Fruit fly (Drosophila melanogaster) whole organism, embryonic: ENCODE data around the gene CG4757.

Source experiments
- Abd-B ChIP-seq: fragments of 200-800 bp; sonication (Bioruptor generic); optimal IDR thresholded peaks from 2 replicates; lab custom pipeline; 2018; ENCODE audit warnings: missing biosample characterization, mild to moderate bottlenecking, missing genetic modification characterization, moderate library complexity
- CG11085 ChIP-seq: fragments of 200-800 bp; sonication (Bioruptor generic); IDR thresholded peaks from 2 replicates; pipeline ENCODE4 v1.3.6; 2022; ENCODE audit warnings: missing biosample characterization, missing genetic modification characterization
- CG11093 ChIP-seq: fragments of 200-800 bp; sonication (Bioruptor generic); IDR thresholded peaks from 3 replicates; pipeline ENCODE4 v1.3.6; 2022; ENCODE audit warnings: missing biosample characterization, missing genetic modification characterization
- CG11723 ChIP-seq: fragments of 200-800 bp; sonication (Bioruptor generic); optimal IDR thresholded peaks from 2 replicates; lab custom pipeline; 2017; ENCODE audit warnings: missing biosample characterization, mild to moderate bottlenecking, missing genetic modification characterization
- CG12659 ChIP-seq: fragments of 200-800 bp; sonication (Bioruptor generic); optimal IDR thresholded peaks from 3 replicates; lab custom pipeline; 2017; ENCODE audit warnings: mild to moderate bottlenecking, missing biosample characterization, missing genetic modification reagents, missing genetic modification characterization
- CG18619 ChIP-seq: fragments of 200-800 bp; sonication (Bioruptor generic); optimal IDR thresholded peaks from 3 replicates; lab custom pipeline; 2017; ENCODE audit warnings: missing biosample characterization, mild to moderate bottlenecking, missing genetic modification characterization
- CG2889 ChIP-seq: fragments of 200-800 bp; sonication (Bioruptor generic); IDR thresholded peaks from 3 replicates; pipeline ENCODE4 v1.3.6; 2022; ENCODE audit warnings: missing biosample characterization, missing genetic modification characterization
- CG3065 ChIP-seq: fragments of 200-800 bp; sonication (Bioruptor generic); optimal IDR thresholded peaks from 2 replicates; lab custom pipeline; 2016; ENCODE audit warnings: missing biosample characterization, missing genetic modification characterization
- CG4820 ChIP-seq: fragments of 200-800 bp; sonication (Bioruptor generic); optimal IDR thresholded peaks from 3 replicates; lab custom pipeline; 2016; ENCODE audit warnings: missing biosample characterization, missing genetic modification characterization
- CG6175 ChIP-seq: fragments of 200-800 bp; sonication (Bioruptor generic); IDR thresholded peaks from 3 replicates; pipeline ENCODE4 v1.3.6; 2022; ENCODE audit warnings: missing biosample characterization, missing genetic modification characterization
- CG6272 ChIP-seq: fragments of 200-800 bp; sonication (Bioruptor generic); IDR thresholded peaks from 2 replicates; pipeline ENCODE4 v1.3.6; 2022; ENCODE audit warnings: missing biosample characterization, missing genetic modification characterization
- CG7357 ChIP-seq: fragments of 200-800 bp; sonication (Bioruptor generic); IDR thresholded peaks from 3 replicates; pipeline ENCODE4 v1.3.6; 2022; ENCODE audit warnings: missing biosample characterization, missing genetic modification characterization
- CG7556 ChIP-seq: fragments of 200-800 bp; sonication (Bioruptor generic); optimal IDR thresholded peaks from 2 replicates; lab custom pipeline; 2017; ENCODE audit warnings: missing biosample characterization, mild to moderate bottlenecking, missing genetic modification characterization
- CG7987 ChIP-seq: fragments of 200-800 bp; sonication (Bioruptor generic); optimal IDR thresholded peaks from 2 replicates; lab custom pipeline; 2018; ENCODE audit warnings: missing biosample characterization, mild to moderate bottlenecking, missing genetic modification characterization, moderate library complexity
- CG8281 ChIP-seq: fragments of 200-800 bp; sonication (Bioruptor generic); optimal IDR thresholded peaks from 2 replicates; lab custom pipeline; 2018; ENCODE audit warnings: missing biosample characterization, mild to moderate bottlenecking, missing genetic modification characterization, moderate library complexity
- CG8924 ChIP-seq: fragments of 200-800 bp; optimal IDR thresholded peaks from 3 replicates; lab custom pipeline; 2019; ENCODE audit warnings: missing biosample characterization, mild to moderate bottlenecking, missing genetic modification characterization, moderate library complexity
- CrebB ChIP-seq: fragments of 200-800 bp; sonication (Bioruptor generic); optimal IDR thresholded peaks from 3 replicates; lab custom pipeline; 2018; ENCODE audit warnings: missing biosample characterization, mild to moderate bottlenecking, missing genetic modification characterization
- Dbx ChIP-seq: fragments of 200-800 bp; sonication (Bioruptor generic); IDR thresholded peaks from 3 replicates; pipeline ENCODE4 v1.3.6; 2022; ENCODE audit warnings: missing biosample characterization, missing genetic modification characterization
- Dfd ChIP-seq, 2 experiments: fragments of >200 bp; optimal IDR thresholded peaks; 2 replicates each; lab custom pipeline; 2017; ENCODE audit warnings: missing biosample characterization in 2 of 2, missing genetic modification characterization in 2 of 2
- Dip3 ChIP-seq: fragments of 200-800 bp; sonication (Bioruptor generic); optimal IDR thresholded peaks from 3 replicates; lab custom pipeline; 2016; ENCODE audit warnings: missing biosample characterization, missing genetic modification characterization
- Doc3 ChIP-seq: fragments of 200-800 bp; sonication (Bioruptor generic); IDR thresholded peaks from 3 replicates; pipeline ENCODE4 v1.3.6; 2022; ENCODE audit warnings: missing biosample characterization, missing genetic modification characterization; ENCODE audit not compliant: partially characterized antibody
- Fer3 ChIP-seq: fragments of 200-800 bp; sonication (Bioruptor generic); optimal IDR thresholded peaks from 2 replicates; lab custom pipeline; 2018; ENCODE audit warnings: missing biosample characterization, mild to moderate bottlenecking, missing genetic modification characterization, moderate library complexity
- Hand ChIP-seq: fragments of 200-800 bp; sonication (Bioruptor generic); optimal IDR thresholded peaks from 2 replicates; lab custom pipeline; 2017; ENCODE audit warnings: mild to moderate bottlenecking, missing biosample characterization, missing genetic modification reagents, missing genetic modification characterization
- Lim3 ChIP-seq: fragments of 200-800 bp; sonication (Bioruptor generic); IDR thresholded peaks from 2 replicates; pipeline ENCODE4 v1.3.6; 2022; ENCODE audit warnings: missing biosample characterization, missing genetic modification characterization
- NFAT ChIP-seq: fragments of 200-800 bp; sonication (Bioruptor generic); IDR thresholded peaks from 2 replicates; pipeline ENCODE4 v1.3.6; 2022; ENCODE audit warnings: missing biosample characterization, missing genetic modification characterization
- Neu2 ChIP-seq: fragments of 200-800 bp; sonication (Bioruptor generic); optimal IDR thresholded peaks from 3 replicates; lab custom pipeline; 2016; ENCODE audit warnings: missing biosample characterization, missing genetic modification characterization, borderline replicate concordance
- Xbp1 ChIP-seq: fragments of 200-800 bp; sonication (Bioruptor generic); optimal IDR thresholded peaks from 3 replicates; lab custom pipeline; 2016; ENCODE audit warnings: missing biosample characterization, mild to moderate bottlenecking, missing genetic modification characterization
- ab ChIP-seq: fragments of 200-800 bp; sonication (Bioruptor generic); optimal IDR thresholded peaks from 2 replicates; lab custom pipeline; 2016; ENCODE audit warnings: missing biosample characterization, missing genetic modification characterization
- al ChIP-seq: fragments of 200-800 bp; sonication (Bioruptor generic); IDR thresholded peaks from 2 replicates; pipeline ENCODE4 v1.3.6; 2022; ENCODE audit warnings: missing biosample characterization, missing genetic modification characterization
- ara ChIP-seq: fragments of 200-800 bp; sonication (Bioruptor generic); IDR thresholded peaks from 2 replicates; pipeline ENCODE4 v1.3.6; 2022; ENCODE audit warnings: missing biosample characterization, missing genetic modification characterization
- dan ChIP-seq: fragments of 200-800 bp; sonication (Bioruptor generic); IDR thresholded peaks from 2 replicates; pipeline ENCODE4 v1.3.6; 2022; ENCODE audit warnings: missing biosample characterization, missing genetic modification characterization
- dmrt11E ChIP-seq: fragments of 200-800 bp; sonication (Bioruptor generic); optimal IDR thresholded peaks from 3 replicates; lab custom pipeline; 2018; ENCODE audit warnings: missing biosample characterization, mild to moderate bottlenecking, missing genetic modification characterization, moderate library complexity
- gem ChIP-seq: fragments of 200-800 bp; sonication (Bioruptor generic); optimal IDR thresholded peaks from 2 replicates; lab custom pipeline; 2019; ENCODE audit warnings: missing biosample characterization, mild to moderate bottlenecking, missing genetic modification characterization, moderate library complexity
- grn ChIP-seq: fragments of 200-800 bp; sonication (Bioruptor generic); optimal IDR thresholded peaks from 3 replicates; lab custom pipeline; 2017; ENCODE audit warnings: missing biosample characterization, missing genetic modification characterization
- hb ChIP-seq: fragments of 200-800 bp; sonication (Bioruptor generic); IDR thresholded peaks from 3 replicates; pipeline ENCODE4 v1.3.6; 2022; ENCODE audit warnings: missing biosample characterization, missing genetic modification characterization; ENCODE audit not compliant: partially characterized antibody
- hkb ChIP-seq, 2 experiments: fragments of 200-800 bp in 1 of 2; fragments of >200 bp in 1 of 2; sonication (Bioruptor generic) in 1 of 2; IDR thresholded peaks in 1 of 2; optimal IDR thresholded peaks in 1 of 2; 2 replicates each; pipeline versions ENCODE4 v1.3.6 to Lab custom; 2017 to 2022; ENCODE audit warnings: missing biosample characterization in 1 of 2, missing genetic modification characterization in 1 of 2
- insv ChIP-seq, 2 experiments: fragments of 200-800 bp; sonication (Bioruptor generic); optimal IDR thresholded peaks; 3 replicates each; lab custom pipeline; 2016 to 2018; ENCODE audit warnings: missing biosample characterization in 2 of 2, missing genetic modification characterization in 2 of 2
- mam ChIP-seq: fragments of 200-800 bp; sonication (Bioruptor generic); optimal IDR thresholded peaks from 3 replicates; lab custom pipeline; 2016; ENCODE audit warnings: missing biosample characterization, missing genetic modification characterization
- pan ChIP-seq, 4 experiments: fragments of >200 bp in 3 of 4; fragments of 200-800 bp in 1 of 4; sonication (Bioruptor generic) in 1 of 4; optimal IDR thresholded peaks in 3 of 4; IDR thresholded peaks in 1 of 4; 2 replicates each; pipeline versions ENCODE4 v1.3.6 to Lab custom; 2017 to 2022; ENCODE audit warnings: missing biosample characterization in 2 of 4, missing genetic modification characterization in 2 of 4, mixed read lengths in 1 of 4
- pb ChIP-seq: fragments of 200-800 bp; sonication (Bioruptor generic); optimal IDR thresholded peaks from 3 replicates; lab custom pipeline; 2016; ENCODE audit warnings: missing biosample characterization, missing genetic modification characterization
- repo ChIP-seq: fragments of 200-800 bp; sonication (Bioruptor generic); optimal IDR thresholded peaks from 2 replicates; lab custom pipeline; 2016; ENCODE audit warnings: missing biosample characterization, missing genetic modification characterization
- schlank ChIP-seq: fragments of 200-800 bp; sonication (Bioruptor generic); optimal IDR thresholded peaks from 2 replicates; lab custom pipeline; 2018; ENCODE audit warnings: missing biosample characterization, mild to moderate bottlenecking, missing genetic modification characterization
- sim ChIP-seq: fragments of 200-800 bp; sonication (Bioruptor generic); IDR thresholded peaks from 2 replicates; pipeline ENCODE4 v1.3.6; 2022; ENCODE audit warnings: missing biosample characterization, missing genetic modification characterization
- sna ChIP-seq: fragments of 200-800 bp; sonication (Bioruptor generic); IDR thresholded peaks from 2 replicates; pipeline ENCODE4 v1.3.6; 2022; ENCODE audit warnings: missing biosample characterization, missing genetic modification characterization; ENCODE audit not compliant: partially characterized antibody
- sr ChIP-seq: fragments of 200-800 bp; sonication (Bioruptor generic); IDR thresholded peaks from 3 replicates; pipeline ENCODE4 v1.3.6; 2022; ENCODE audit warnings: missing biosample characterization, missing genetic modification characterization
- tap ChIP-seq: fragments of 200-800 bp; optimal IDR thresholded peaks from 3 replicates; lab custom pipeline; 2019; ENCODE audit warnings: missing biosample characterization, mild to moderate bottlenecking, missing genetic modification characterization, moderate library complexity
- twi ChIP-seq: fragments of 200-800 bp; optimal IDR thresholded peaks from 2 replicates; lab custom pipeline; 2019; ENCODE audit warnings: missing biosample characterization, mild to moderate bottlenecking, missing genetic modification characterization, moderate library complexity
- unpg ChIP-seq: fragments of 200-800 bp; sonication (Bioruptor generic); optimal IDR thresholded peaks from 3 replicates; lab custom pipeline; 2018; ENCODE audit warnings: missing biosample characterization, mild to moderate bottlenecking, missing genetic modification characterization, moderate library complexity

The CG4757 gene

DNA sequence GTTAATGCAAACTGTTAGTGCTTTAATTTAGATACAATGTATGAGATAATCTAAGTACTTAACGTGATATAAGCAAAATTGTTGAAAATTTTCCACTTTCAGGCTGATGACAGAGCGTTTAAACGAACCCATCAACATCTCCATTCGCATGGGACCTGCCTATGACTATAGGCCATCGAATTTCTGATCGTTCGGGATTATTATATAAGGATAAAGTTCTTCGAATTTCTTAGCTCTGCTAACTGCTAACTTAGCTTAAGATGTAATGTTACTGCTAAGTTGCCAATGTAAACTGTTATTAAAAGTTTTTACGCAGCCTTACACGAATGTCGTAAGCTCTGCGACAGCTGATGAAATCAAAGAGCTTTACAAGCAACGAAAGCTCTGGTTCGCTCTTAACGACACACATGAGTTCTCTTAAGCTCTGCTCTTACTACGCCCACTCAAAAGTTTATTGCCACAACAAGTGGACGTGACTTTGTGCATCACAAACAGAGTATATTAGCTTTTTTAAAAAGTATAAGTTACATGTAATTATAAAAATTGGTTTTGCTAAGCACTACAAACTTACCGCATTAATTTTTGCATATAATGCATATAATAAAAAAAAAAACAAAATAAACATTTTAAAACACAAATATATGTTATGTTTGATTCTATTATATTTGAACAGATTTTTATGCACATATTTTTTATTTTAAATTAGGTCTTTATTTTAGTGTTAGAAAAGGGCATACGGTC is 35.8 kb downstream of the CG4757 start (continued):
- no peak for TF ChIP-seq grn (GFP tag; lab: Kevin White, UChicago)
- TF ChIP-seq CG6272, result peak; percentile 96
- TF ChIP-seq pb (GFP tag; lab: Kevin White, UChicago), result no peak
- no peak for TF ChIP-seq mam (GFP tag; lab: Kevin White, UChicago)

DNA sequence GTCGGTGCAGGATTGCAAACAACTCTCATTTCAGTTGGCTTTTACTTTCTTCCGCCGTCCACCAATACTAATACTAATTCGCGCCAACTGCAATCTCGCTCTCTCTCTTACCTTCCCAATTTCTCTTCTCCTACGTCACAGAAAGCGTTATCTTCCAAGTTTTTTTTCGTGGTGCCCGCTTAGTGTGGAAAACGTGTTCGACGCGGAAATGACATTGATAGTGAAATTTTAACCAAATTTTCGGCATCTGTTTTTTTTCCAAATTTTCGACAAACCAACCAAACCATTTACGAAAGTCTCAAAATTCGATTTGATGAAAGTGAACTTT is 36.3 kb downstream of the CG4757 start, which contains the start of gene cu:
cu (plus strand) TSS at position 204 of the 328 bp plus-strand sequence.
- TF ChIP-seq tap (tag; lab: Kevin White, UChicago) (no peak), insv (GFP tag; optimal IDR thresholded peaks at IDR 0.05; lab: Kevin White, UChicago) (no peak), dan (no peak), al (GFP tag; lab: Robert Waterston, UW) (no peak), mam (GFP tag; lab: Kevin White, UChicago) (peak; percentile 90), unpg (GFP tag; lab: Kevin White, UChicago) (no peak), CG11093 (no peak), sr (GFP tag; lab: Robert Waterston, UW) (peak; percentile 6), Xbp1 (GFP tag; lab: Kevin White, UChicago) (no peak), sna (no peak), Neu2 (GFP tag; lab: Kevin White, UChicago) (no peak), hkb (optimal IDR thresholded peaks at IDR 0.05; lab: Kevin White, UChicago) (peak; percentile 33), hkb (GFP tag; IDR thresholded peaks at IDR 0.05; lab: Robert Waterston, UW) (no peak), CG8281 (tag; lab: Kevin White, UChicago) (no peak), sim (GFP tag; lab: Robert Waterston, UW) (no peak), ab (GFP tag; lab: Kevin White, UChicago) (peak; percentile 76), Lim3 (no peak), CG7987 (GFP tag; lab: Kevin White, UChicago) (no peak), Dfd (GFP tag; optimal IDR thresholded peaks at IDR 0.05; lab: Kevin White, UChicago) (peak in 1 of 2 experiments; percentile 28), NFAT (no peak), Dip3 (GFP tag; lab: Kevin White, UChicago) (no peak), schlank (tag; lab: Kevin White, UChicago) (no peak), CG6175 (GFP tag; lab: Robert Waterston, UW) (no peak), pb (GFP tag; lab: Kevin White, UChicago) (no peak), twi (no peak), repo (GFP tag; lab: Kevin White, UChicago) (no peak), Dbx (GFP tag; lab: Robert Waterston, UW) (no peak), hb (GFP tag; lab: Robert Waterston, UW) (no peak), CG3065 (no peak), CG11085 (GFP tag; lab: Robert Waterston, UW) (no peak), Fer3 (tag; lab: Kevin White, UChicago) (no peak), CG2889 (no peak), CG11723 (GFP tag; lab: Kevin White, UChicago) (no peak), ara (GFP tag; lab: Robert Waterston, UW) (no peak), CG7556 (GFP tag; lab: Kevin White, UChicago) (no peak), CG12659 (GFP tag; lab: Kevin White, UChicago) (no peak), CG18619 (GFP tag; lab: Kevin White, UChicago) (no peak), dmrt11E (no peak), CG8924 (tag; lab: Kevin White, UChicago) (no peak), pan (optimal IDR thresholded peaks at IDR 0.05; lab: Kevin White, UChicago) (no peak), pan (GFP tag; optimal IDR thresholded peaks at IDR 0.05 in 1 of 2, IDR thresholded peaks at IDR 0.05 in 1 of 2) (no peak), Abd-B (no peak), CG4820 (no peak), CrebB (tag; lab: Kevin White, UChicago) (no peak), gem (tag; lab: Kevin White, UChicago) (no peak), CG7357 (GFP tag; lab: Robert Waterston, UW) (no peak), Hand (GFP tag; lab: Kevin White, UChicago) (no peak), Doc3 (GFP tag; lab: Robert Waterston, UW) (no peak)
